Worm (Caenorhabditis elegans) whole organism, early embryonic: Measurements from ENCODE around the gene unc-60.

Experiments
- ama-1 ChIP-seq: fragments of 150-350 bp; optimal IDR thresholded peaks from 2 replicates; lab custom pipeline; 2014
- ceh-13 ChIP-seq: fragments of 200-800 bp; sonication (Bioruptor generic); optimal IDR thresholded peaks from 2 replicates; lab custom pipeline; 2018; ENCODE audit warnings: mild to moderate bottlenecking, missing genetic modification characterization, missing compliant biosample characterization
- ets-7 ChIP-seq: sonication (generic microtip); optimal IDR thresholded peaks from 2 replicates; lab custom pipeline; 2016; ENCODE audit warnings: missing genotype, missing genetic modification characterization, missing compliant biosample characterization
- tbx-11 ChIP-seq: fragments of 200-800 bp; sonication (Bioruptor generic); IDR thresholded peaks from 2 replicates; pipeline ENCODE4 v1.3.6; 2022; ENCODE audit warnings: missing genetic modification characterization, missing compliant biosample characterization
- tbx-37 ChIP-seq: fragments of 200-800 bp; sonication (Bioruptor generic); conservative IDR thresholded peaks from 2 replicates; pipeline ENCODE4 v1.3.6; 2022; ENCODE audit warnings: missing genetic modification reagents, missing genetic modification characterization, missing compliant biosample characterization

ce11 chrV:1476841-1477240 is 2.0 kb downstream of the unc-60 start:
- TF ChIP-seq tbx-37 (GFP tag; lab: Robert Waterston, UW) (no peak), ama-1 (lab: Kevin White, UChicago) (no peak), ceh-13 (GFP tag; lab: Kevin White, UChicago) (no peak), ets-7 (tag; lab: Kevin White, UChicago) (no peak), tbx-11 (GFP tag; lab: Robert Waterston, UW) (no peak)
